Worm (Caenorhabditis elegans): ENCODE data around the gene H42K12.3.

Gene H42K12.3

DNA sequence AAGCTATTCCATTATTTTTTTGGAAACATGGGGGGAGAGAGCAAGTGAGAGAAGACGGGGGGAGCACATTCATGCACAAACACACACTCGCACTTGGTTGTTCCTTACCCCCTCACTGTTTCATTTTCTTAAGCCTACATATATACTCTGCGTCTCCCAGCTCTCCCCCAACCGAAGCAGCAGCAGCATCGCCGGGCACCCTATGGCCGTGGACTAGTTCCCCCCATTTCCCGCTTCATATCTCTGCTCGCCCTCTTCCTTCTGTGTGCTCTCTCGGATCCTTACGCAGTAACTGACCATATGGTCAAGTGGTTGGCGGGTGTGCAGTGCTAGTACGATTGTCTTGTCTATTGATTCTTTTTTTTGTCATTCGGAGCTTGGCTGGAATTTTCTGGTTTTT is 8.9 kb upstream of the H42K12.3 start (continued):
- peak; percentile 46 to 80 for TF ChIP-seq lsy-2 (tag; optimal IDR thresholded peaks at IDR 0.05)
- TF ChIP-seq hif-1 (tag; optimal IDR thresholded peaks at IDR 0.05), result peak in 1 of 2 experiments; percentile 77
- peak; percentile 45; the same call in 1 of the 2 replicates for TF ChIP-seq ceh-44 (GFP tag; IDR thresholded peaks at IDR 0.05)
- peak; percentile 10 for TF ChIP-seq spr-3 (GFP tag; optimal IDR thresholded peaks at IDR 0.05)
- TF ChIP-seq tra-1 (GFP tag; IDR thresholded peaks at IDR 0.05), result peak; percentile 45; the same call in 1 of the 2 replicates
- TF ChIP-seq lir-3 (tag; optimal IDR thresholded peaks at IDR 0.05), result no peak
- TF ChIP-seq cey-2 (tag; optimal IDR thresholded peaks at IDR 0.05; ENCODE audit: borderline replicate concordance, insufficient read depth), result no peak
- TF ChIP-seq aly-2 (tag; optimal IDR thresholded peaks at IDR 0.05), result no peak
- peak; percentile 59 for TF ChIP-seq nhr-11 (tag; optimal IDR thresholded peaks at IDR 0.05)
- TF ChIP-seq mep-1 (tag; optimal IDR thresholded peaks at IDR 0.05), result peak; percentile 91
- peak; percentile 78 for TF ChIP-seq rbr-2 (tag; optimal IDR thresholded peaks at IDR 0.05)
- TF ChIP-seq mxl-3 (GFP tag; optimal IDR thresholded peaks at IDR 0.05), result peak; percentile 80
- TF ChIP-seq ces-1 (GFP tag; optimal IDR thresholded peaks at IDR 0.05), result no peak
- TF ChIP-seq nhr-77 (tag; optimal IDR thresholded peaks at IDR 0.05), result peak; percentile 45
- peak; percentile 53 for TF ChIP-seq F10B5.3 (tag; optimal IDR thresholded peaks at IDR 0.05)
- TF ChIP-seq nhr-237 (tag; optimal IDR thresholded peaks at IDR 0.05), result no peak
- TF ChIP-seq arid-1 (GFP tag; conservative IDR thresholded peaks at IDR 0.05), result no peak
- no peak for TF ChIP-seq nhr-111 (GFP tag; optimal IDR thresholded peaks at IDR 0.05)
- TF ChIP-seq zip-2 (tag; optimal IDR thresholded peaks at IDR 0.05), result no peak
- peak; percentile 44; the same call in 1 of the 2 replicates for TF ChIP-seq pha-4 (GFP tag; IDR thresholded peaks at IDR 0.05)
- TF ChIP-seq pha-4 (tag; optimal IDR thresholded peaks at IDR 0.05), result no peak
- TF ChIP-seq dve-1 (tag; optimal IDR thresholded peaks at IDR 0.05; ENCODE audit: insufficient read depth), result peak; percentile 82
- TF ChIP-seq Y75B8A.6 (GFP tag; IDR thresholded peaks at IDR 0.05), result no peak
- TF ChIP-seq hlh-30 (tag; optimal IDR thresholded peaks at IDR 0.05; ENCODE audit: insufficient read depth), result peak; percentile 72
- peak; percentile 73 for TF ChIP-seq dmd-6 (GFP tag; IDR thresholded peaks at IDR 0.05)
- peak in 1 of 2 experiments; percentile 80 for TF ChIP-seq unc-62 (GFP tag; optimal IDR thresholded peaks at IDR 0.05 in 1 of 2)
- TF ChIP-seq unc-62 (tag; optimal IDR thresholded peaks at IDR 0.05), result no peak
- peak; percentile 89 for TF ChIP-seq nhr-6 (tag; optimal IDR thresholded peaks at IDR 0.05)
- TF ChIP-seq zfp-2 (tag; optimal IDR thresholded peaks at IDR 0.05), result no peak
- no peak for TF ChIP-seq F44E2.7 (GFP tag; IDR thresholded peaks at IDR 0.05)
- no peak for TF ChIP-seq snpc-1.2 (GFP tag; IDR thresholded peaks at IDR 0.05)
- TF ChIP-seq saeg-2 (GFP tag; IDR thresholded peaks at IDR 0.05), result 0 out of 2 replicates have a peak, but pooled peaks have one; percentile 56
- TF ChIP-seq nhr-48 (tag; optimal IDR thresholded peaks at IDR 0.05), result peak; percentile 51
- TF ChIP-seq lin-15B (tag; optimal IDR thresholded peaks at IDR 0.05), result no peak
- peak; percentile 78 for TF ChIP-seq set-16 (GFP tag; IDR thresholded peaks at IDR 0.05)
- peak; percentile 84 for TF ChIP-seq fkh-10 (GFP tag; optimal IDR thresholded peaks at IDR 0.05)
- no peak for TF ChIP-seq madf-9 (GFP tag; conservative IDR thresholded peaks at IDR 0.05)
- TF ChIP-seq daf-16 (GFP tag; optimal IDR thresholded peaks at IDR 0.05), result peak; percentile 36 to 39
- peak; percentile 77 for TF ChIP-seq daf-16 (tag; optimal IDR thresholded peaks at IDR 0.05)
- no peak for TF ChIP-seq skn-1 (tag; optimal IDR thresholded peaks at IDR 0.05)
- TF ChIP-seq Y48G9A.11 (GFP tag; IDR thresholded peaks at IDR 0.05), result no peak
- no peak for TF ChIP-seq ceh-32 (tag; optimal IDR thresholded peaks at IDR 0.05; ENCODE audit: poor library complexity)
- TF ChIP-seq lin-38 (GFP tag; IDR thresholded peaks at IDR 0.05), result peak; percentile 44; the same call in 1 of the 2 replicates
- TF ChIP-seq ZK546.5 (tag; optimal IDR thresholded peaks at IDR 0.05), result no peak
- 0 out of 2 replicates have a peak, but pooled peaks have one; percentile 20 for TF ChIP-seq dmd-8 (GFP tag; IDR thresholded peaks at IDR 0.05)
- peak; percentile 33 for TF ChIP-seq ztf-7 (tag; optimal IDR thresholded peaks at IDR 0.05)
- no peak for TF ChIP-seq nhr-76 (tag; optimal IDR thresholded peaks at IDR 0.05)
- TF ChIP-seq pqm-1 (tag; optimal IDR thresholded peaks at IDR 0.05), result peak; percentile 66
- TF ChIP-seq daf-12 (tag; optimal IDR thresholded peaks at IDR 0.05), result no peak
- no peak for TF ChIP-seq zfp-3 (GFP tag; conservative IDR thresholded peaks at IDR 0.05)
- TF ChIP-seq lin-13 (GFP tag; optimal IDR thresholded peaks at IDR 0.05), result peak; percentile 65
- TF ChIP-seq tag-97 (GFP tag; IDR thresholded peaks at IDR 0.05), result no peak

Measured in whole organism, L4 larva.